Worm (Caenorhabditis elegans) whole organism, early embryonic: ENCODE data around the gene F58A6.9.

ENCODE experiments used
- B0310.2 ChIP-seq: sonication (generic microtip); optimal IDR thresholded peaks from 2 replicates; lab custom pipeline; 2016; ENCODE audit warnings: mild to moderate bottlenecking, missing genetic modification characterization, missing compliant biosample characterization
- F13C5.2 ChIP-seq: sonication (generic microtip); optimal IDR thresholded peaks from 2 replicates; lab custom pipeline; 2017; ENCODE audit warnings: mild to moderate bottlenecking, missing genetic modification characterization, inconsistent platforms, missing compliant biosample characterization
- aly-1 ChIP-seq: sonication (generic microtip); optimal IDR thresholded peaks from 2 replicates; lab custom pipeline; 2016; ENCODE audit warnings: missing genetic modification characterization, missing compliant biosample characterization
- ama-1 ChIP-seq: fragments of 150-350 bp; optimal IDR thresholded peaks from 2 replicates; lab custom pipeline; 2014
- ceh-13 ChIP-seq: fragments of 200-800 bp; sonication (Bioruptor generic); optimal IDR thresholded peaks from 2 replicates; lab custom pipeline; 2018; ENCODE audit warnings: mild to moderate bottlenecking, missing genetic modification characterization, missing compliant biosample characterization
- ceh-36 ChIP-seq: sonication (generic microtip); optimal IDR thresholded peaks from 2 replicates; lab custom pipeline; 2016; ENCODE audit warnings: missing genetic modification characterization, inconsistent platforms, missing compliant biosample characterization
- ets-7 ChIP-seq: sonication (generic microtip); optimal IDR thresholded peaks from 2 replicates; lab custom pipeline; 2016; ENCODE audit warnings: missing genotype, missing genetic modification characterization, missing compliant biosample characterization
- flt-1 ChIP-seq: fragments of 200-800 bp; sonication (Bioruptor generic); IDR thresholded peaks from 2 replicates; pipeline ENCODE4 v1.3.6; 2022; ENCODE audit warnings: missing genetic modification characterization, missing compliant biosample characterization
- hmbx-1 ChIP-seq: sonication (generic microtip); optimal IDR thresholded peaks from 2 replicates; lab custom pipeline; 2016; ENCODE audit warnings: mild to moderate bottlenecking, missing genetic modification characterization, missing compliant biosample characterization
- hmg-4 ChIP-seq: fragments of 200-800 bp; sonication (Bioruptor generic); optimal IDR thresholded peaks from 2 replicates; lab custom pipeline; 2018; ENCODE audit warnings: mild to moderate bottlenecking, missing genetic modification characterization, missing compliant biosample characterization
- hnd-1 ChIP-seq: sonication (generic microtip); optimal IDR thresholded peaks from 2 replicates; lab custom pipeline; 2016; ENCODE audit warnings: missing genetic modification characterization, missing compliant biosample characterization
- pes-1 ChIP-seq: fragments of 200-800 bp; sonication (Bioruptor generic); IDR thresholded peaks from 2 replicates; pipeline ENCODE4 v1.3.6; 2022; ENCODE audit warnings: missing genetic modification reagents, missing genetic modification characterization, missing compliant biosample characterization
- scrt-1 ChIP-seq: fragments of 200-800 bp; sonication (Bioruptor generic); IDR thresholded peaks from 2 replicates; pipeline ENCODE4 v1.3.6; 2022; ENCODE audit warnings: missing genetic modification characterization, missing compliant biosample characterization
- sea-1 ChIP-seq: fragments of 200-800 bp; sonication (Bioruptor generic); conservative IDR thresholded peaks from 2 replicates; pipeline ENCODE4 v1.3.6; 2022; ENCODE audit warnings: missing genetic modification characterization, missing compliant biosample characterization
- tbx-11 ChIP-seq: fragments of 200-800 bp; sonication (Bioruptor generic); IDR thresholded peaks from 2 replicates; pipeline ENCODE4 v1.3.6; 2022; ENCODE audit warnings: missing genetic modification characterization, missing compliant biosample characterization
- tbx-37 ChIP-seq: fragments of 200-800 bp; sonication (Bioruptor generic); conservative IDR thresholded peaks from 2 replicates; pipeline ENCODE4 v1.3.6; 2022; ENCODE audit warnings: missing genetic modification reagents, missing genetic modification characterization, missing compliant biosample characterization
- tra-4 ChIP-seq: sonication (generic microtip); optimal IDR thresholded peaks from 2 replicates; lab custom pipeline; 2017; ENCODE audit warnings: missing genetic modification characterization, missing compliant biosample characterization

F58A6.9 gene

ce11 chrII:5154540-5154939 is 4.1 kb downstream of the F58A6.9 start, which contains the start of gene srb-12:
Gene srb-12 (minus strand): TSS chrII:5154640.
- TF ChIP-seq tbx-37 (GFP tag; lab: Robert Waterston, UW) (no peak), hnd-1 (tag; lab: Kevin White, UChicago) (no peak), tbx-11 (GFP tag; lab: Robert Waterston, UW) (no peak), hmbx-1 (no peak), ama-1 (no peak), sea-1 (no peak), hmg-4 (GFP tag; lab: Kevin White, UChicago) (no peak), ets-7 (tag; lab: Kevin White, UChicago) (no peak), ceh-13 (no peak), scrt-1 (GFP tag; lab: Robert Waterston, UW) (no peak), F13C5.2 (tag; lab: Kevin White, UChicago) (no peak), tra-4 (tag; lab: Kevin White, UChicago) (no peak), flt-1 (no peak), pes-1 (no peak), aly-1 (tag; lab: Kevin White, UChicago) (no peak)

- TF ChIP-seq sea-1 (no peak), tra-4 (tag; lab: Kevin White, UChicago) (no peak), hmg-4 (GFP tag; lab: Kevin White, UChicago) (no peak), ceh-36 (no peak), pes-1 (no peak), tbx-11 (GFP tag; lab: Robert Waterston, UW) (no peak), flt-1 (no peak)
These were observed 7.8 kb downstream of the F58A6.9 start, which contains the start of gene srb-16 for ce11 chrII:5150829-5151228. Gene srb-16 (minus strand): TSS chrII:5150929.

- TF ChIP-seq tra-4 (tag; lab: Kevin White, UChicago) (no peak), hnd-1 (tag; lab: Kevin White, UChicago) (no peak), pes-1 (no peak), ets-7 (tag; lab: Kevin White, UChicago) (no peak), tbx-37 (GFP tag; lab: Robert Waterston, UW) (no peak), hmg-4 (GFP tag; lab: Kevin White, UChicago) (no peak), ceh-13 (no peak), aly-1 (tag; lab: Kevin White, UChicago) (no peak), flt-1 (no peak), hmbx-1 (no peak), ama-1 (no peak), sea-1 (no peak), ceh-36 (no peak), tbx-11 (GFP tag; lab: Robert Waterston, UW) (no peak), scrt-1 (GFP tag; lab: Robert Waterston, UW) (no peak), B0310.2 (no peak)
These were observed 10.3 kb downstream of the F58A6.9 start, which contains the start of gene F58A6.5 for ce11 chrII:5148349-5148748. Gene F58A6.5 (minus strand): TSS chrII:5148449.

- no peak for TF ChIP-seq ceh-13
- no peak for TF ChIP-seq B0310.2
- no peak for TF ChIP-seq flt-1
- TF ChIP-seq ets-7 (tag; lab: Kevin White, UChicago): no peak
- no peak for TF ChIP-seq tra-4 (tag; lab: Kevin White, UChicago)
- TF ChIP-seq ceh-36: no peak
- TF ChIP-seq ama-1: no peak
These were observed 16.1 kb downstream of the F58A6.9 start, which contains the start of gene F58A6.1 for ce11 chrII:5142619-5143018. Gene F58A6.1 (plus strand): TSS chrII:5142919.

ce11 chrII:5141945-5142514 is 16.6 kb downstream of the F58A6.9 start, which contains the start of gene nas-29:
Gene nas-29 (minus strand): TSS chrII:5142036.
- TF ChIP-seq ets-7 (tag; lab: Kevin White, UChicago): no peak
- no peak for TF ChIP-seq aly-1 (tag; lab: Kevin White, UChicago)

- TF ChIP-seq B0310.2 (no peak), hnd-1 (tag; lab: Kevin White, UChicago) (no peak), ceh-13 (no peak), flt-1 (no peak), scrt-1 (GFP tag; lab: Robert Waterston, UW) (no peak), hmbx-1 (no peak), hmg-4 (GFP tag; lab: Kevin White, UChicago) (no peak), ets-7 (tag; lab: Kevin White, UChicago) (no peak), tbx-11 (GFP tag; lab: Robert Waterston, UW) (no peak)
These were observed 22.3 kb downstream of the F58A6.9 start, which contains the start of gene F58A6.2 for ce11 chrII:5136296-5136767. Gene F58A6.2 (plus strand): TSS chrII:5136717.

ce11 chrII:5131800-5132199 is 26.9 kb downstream of the F58A6.9 start:
- TF ChIP-seq hmbx-1 (no peak), hmg-4 (GFP tag; lab: Kevin White, UChicago) (no peak), scrt-1 (GFP tag; lab: Robert Waterston, UW) (no peak), F13C5.2 (tag; lab: Kevin White, UChicago) (no peak), ceh-36 (no peak), hnd-1 (tag; lab: Kevin White, UChicago) (no peak), aly-1 (tag; lab: Kevin White, UChicago) (no peak), tbx-11 (GFP tag; lab: Robert Waterston, UW) (no peak), flt-1 (no peak), sea-1 (no peak), pes-1 (no peak), tra-4 (tag; lab: Kevin White, UChicago) (no peak), ceh-13 (no peak)

ce11 chrII:5130081-5130480 is 28.6 kb downstream of the F58A6.9 start, which contains the start of gene lgc-56:
Gene lgc-56 (plus strand): TSS chrII:5130381.
- TF ChIP-seq flt-1 (no peak), sea-1 (no peak), hnd-1 (tag; lab: Kevin White, UChicago) (no peak), ceh-36 (no peak), ceh-13 (no peak), tbx-11 (GFP tag; lab: Robert Waterston, UW) (no peak)
